Worm (Caenorhabditis elegans) whole organism, L4 larva: ENCODE data around the gene ZK1236.1.
A peak's percentile ranks its signal among the peaks of the same experiment; 100 is the strongest.

Experiments used
- D1046.2 ChIP-seq: fragments of 200-800 bp; sonication (Bioruptor generic); IDR thresholded peaks from 2 replicates; pipeline ENCODE4 v1.3.6; 2022; ENCODE audit warnings: missing genetic modification characterization, missing compliant biosample characterization
- F37D6.2 ChIP-seq: sonication (generic microtip); optimal IDR thresholded peaks from 2 replicates; lab custom pipeline; 2016; ENCODE audit warnings: mild to moderate bottlenecking, missing genetic modification characterization, missing compliant biosample characterization
- F44E2.7 ChIP-seq: fragments of 200-800 bp; sonication (Bioruptor generic); IDR thresholded peaks from 2 replicates; pipeline ENCODE4 v2.1.2; 2022; ENCODE audit warnings: missing genetic modification characterization, missing compliant biosample characterization
- F49E8.2 ChIP-seq: sonication (generic microtip); optimal IDR thresholded peaks from 2 replicates; lab custom pipeline; 2016; ENCODE audit warnings: missing compliant biosample characterization, mild to moderate bottlenecking, missing genetic modification characterization, borderline replicate concordance
- T20F7.1 ChIP-seq: fragments of 200-800 bp; sonication (Bioruptor generic); optimal IDR thresholded peaks from 2 replicates; lab custom pipeline; 2018; ENCODE audit warnings: mild to moderate bottlenecking, missing genetic modification characterization, missing compliant biosample characterization
- ZK337.2 ChIP-seq: fragments of 200-800 bp; sonication (Bioruptor generic); IDR thresholded peaks from 2 replicates; pipeline ENCODE4 v1.3.6; 2022; ENCODE audit warnings: missing genetic modification reagents, missing genetic modification characterization, missing compliant biosample characterization
- ZK546.5 ChIP-seq, 2 experiments: sonication (generic microtip); optimal IDR thresholded peaks; 2 replicates each; lab custom pipeline; 2017; ENCODE audit warnings: missing biosample characterization in 2 of 2, missing genetic modification characterization in 2 of 2
- aly-2 ChIP-seq: sonication (generic microtip); optimal IDR thresholded peaks from 2 replicates; lab custom pipeline; 2018; ENCODE audit warnings: missing biosample characterization, missing genetic modification characterization
- attf-4 ChIP-seq: sonication (generic microtip); optimal IDR thresholded peaks from 3 replicates; lab custom pipeline; 2017; ENCODE audit warnings: missing biosample characterization, missing genetic modification characterization
- ceh-28 ChIP-seq: fragments of 150-350 bp; optimal IDR thresholded peaks from 2 replicates; lab custom pipeline; 2014; ENCODE audit warnings: missing biosample characterization, missing genetic modification reagents, missing genetic modification characterization
- ceh-32 ChIP-seq: sonication (generic microtip); optimal IDR thresholded peaks from 2 replicates; lab custom pipeline; 2016; ENCODE audit warnings: mild to moderate bottlenecking, missing genetic modification characterization, missing compliant biosample characterization; ENCODE audit not compliant: poor library complexity
- ceh-44 ChIP-seq: fragments of 200-800 bp; sonication (Bioruptor generic); IDR thresholded peaks from 2 replicates; pipeline ENCODE4 v1.3.6; 2022; ENCODE audit warnings: missing genetic modification reagents, missing genetic modification characterization, missing compliant biosample characterization
- ceh-62 ChIP-seq: sonication (generic microtip); optimal IDR thresholded peaks from 2 replicates; lab custom pipeline; 2017; ENCODE audit warnings: missing biosample characterization, missing genetic modification characterization
- ceh-82 ChIP-seq: sonication (generic microtip); optimal IDR thresholded peaks from 2 replicates; lab custom pipeline; 2017; ENCODE audit warnings: missing biosample characterization, missing genetic modification characterization
- cey-2 ChIP-seq: sonication (generic microtip); optimal IDR thresholded peaks from 3 replicates; lab custom pipeline; 2017; ENCODE audit warnings: missing genetic modification characterization, mild to moderate bottlenecking, missing compliant biosample characterization, antibody characterized with exemption, borderline replicate concordance; ENCODE audit not compliant: insufficient read depth
- ctbp-1 ChIP-seq: fragments of 200-800 bp; sonication (Bioruptor generic); IDR thresholded peaks from 2 replicates; pipeline ENCODE4 v1.3.6; 2022; ENCODE audit warnings: missing genetic modification reagents, missing genetic modification characterization, missing compliant biosample characterization
- daf-12 ChIP-seq: fragments of 150-350 bp; optimal IDR thresholded peaks from 2 replicates; lab custom pipeline; 2014; ENCODE audit warnings: missing biosample characterization, missing genetic modification reagents, missing genetic modification characterization
- dve-1 ChIP-seq: sonication (generic microtip); optimal IDR thresholded peaks from 2 replicates; lab custom pipeline; 2017; ENCODE audit warnings: antibody characterized with exemption, mild to moderate bottlenecking, missing genetic modification characterization, missing compliant biosample characterization; ENCODE audit not compliant: insufficient read depth
- fkh-10 ChIP-seq: fragments of 150-350 bp; optimal IDR thresholded peaks from 2 replicates; lab custom pipeline; 2014; ENCODE audit warnings: missing biosample characterization, missing genetic modification reagents, missing genetic modification characterization
- gei-8 ChIP-seq: fragments of 200-800 bp; sonication (Bioruptor generic); optimal IDR thresholded peaks from 2 replicates; lab custom pipeline; 2018; ENCODE audit warnings: mild to moderate bottlenecking, missing genetic modification characterization, missing compliant biosample characterization
- hlh-11 ChIP-seq: fragments of 200-800 bp; sonication (Bioruptor generic); optimal IDR thresholded peaks from 2 replicates; lab custom pipeline; 2018; ENCODE audit warnings: mild to moderate bottlenecking, missing genetic modification characterization, missing compliant biosample characterization
- hmg-1.1 ChIP-seq: fragments of 200-800 bp; sonication (Bioruptor generic); IDR thresholded peaks from 2 replicates; pipeline ENCODE4 v1.3.6; 2022; ENCODE audit warnings: missing genetic modification reagents, missing genetic modification characterization, missing compliant biosample characterization
- lin-13 ChIP-seq: fragments of 150-350 bp; optimal IDR thresholded peaks from 2 replicates; lab custom pipeline; 2014; ENCODE audit warnings: missing biosample characterization, missing genetic modification reagents, missing genetic modification characterization
- lin-29 ChIP-seq: fragments of 200-800 bp; sonication (Bioruptor generic); IDR thresholded peaks from 2 replicates; pipeline ENCODE4 v1.3.6; 2022; ENCODE audit warnings: missing genetic modification reagents, missing genetic modification characterization, missing compliant biosample characterization
- lsy-2 ChIP-seq, 2 experiments: fragments of 150-350 bp in 1 of 2; sonication (generic microtip) in 1 of 2; optimal IDR thresholded peaks; 2 replicates each; lab custom pipeline; 2014 to 2017; ENCODE audit warnings: missing biosample characterization in 2 of 2, missing genetic modification characterization in 2 of 2
- madf-9 ChIP-seq: fragments of 200-800 bp; sonication (Bioruptor generic); conservative IDR thresholded peaks from 2 replicates; pipeline ENCODE4 v1.3.6; 2022; ENCODE audit warnings: missing genetic modification reagents, missing genetic modification characterization, missing compliant biosample characterization
- mdl-1 ChIP-seq, 2 experiments: fragments of 150-350 bp in 1 of 2; sonication (generic microtip) in 1 of 2; optimal IDR thresholded peaks; 2 replicates each; lab custom pipeline; 2014 to 2017; ENCODE audit warnings: missing biosample characterization in 2 of 2, missing genetic modification characterization in 2 of 2
- mdt-29 ChIP-seq: fragments of 200-800 bp; sonication (Bioruptor generic); IDR thresholded peaks from 2 replicates; pipeline ENCODE4 v1.3.6; 2022; ENCODE audit warnings: missing genetic modification reagents, missing genetic modification characterization, missing compliant biosample characterization
- mes-2 ChIP-seq: sonication (generic microtip); optimal IDR thresholded peaks from 2 replicates; lab custom pipeline; 2016; ENCODE audit warnings: missing genotype, mild to moderate bottlenecking, missing genetic modification characterization, missing compliant biosample characterization; ENCODE audit not compliant: poor library complexity, severe bottlenecking
- mxl-3 ChIP-seq: fragments of 200-800 bp; sonication (Bioruptor generic); optimal IDR thresholded peaks from 2 replicates; lab custom pipeline; 2018; ENCODE audit warnings: mild to moderate bottlenecking, missing genetic modification characterization, missing compliant biosample characterization
- nhr-10 ChIP-seq: fragments of 150-350 bp; optimal IDR thresholded peaks from 2 replicates; lab custom pipeline; 2014; ENCODE audit warnings: missing biosample characterization, missing genetic modification characterization
- nhr-237 ChIP-seq: sonication (generic microtip); optimal IDR thresholded peaks from 2 replicates; lab custom pipeline; 2017; ENCODE audit warnings: missing biosample characterization, missing genetic modification characterization
- nhr-28 ChIP-seq: fragments of 150-350 bp; optimal IDR thresholded peaks from 2 replicates; lab custom pipeline; 2014; ENCODE audit warnings: missing biosample characterization, missing genetic modification characterization
- nhr-42 ChIP-seq: fragments of 200-800 bp; sonication (Bioruptor generic); IDR thresholded peaks from 2 replicates; pipeline ENCODE4 v1.3.6; 2022; ENCODE audit warnings: missing genetic modification characterization, missing compliant biosample characterization
- nhr-76 ChIP-seq: fragments of 150-350 bp; optimal IDR thresholded peaks from 2 replicates; lab custom pipeline; 2014; ENCODE audit warnings: missing biosample characterization, missing genetic modification characterization
- php-3 ChIP-seq: fragments of 200-800 bp; sonication (Bioruptor generic); IDR thresholded peaks from 2 replicates; pipeline ENCODE4 v1.3.6; 2022; ENCODE audit warnings: missing genetic modification reagents, missing genetic modification characterization, missing compliant biosample characterization
- rbr-2 ChIP-seq: sonication (generic microtip); optimal IDR thresholded peaks from 2 replicates; lab custom pipeline; 2016; ENCODE audit warnings: missing genotype, missing genetic modification characterization, missing compliant biosample characterization
- sdz-12 ChIP-seq: fragments of 200-800 bp; sonication (Bioruptor generic); optimal IDR thresholded peaks from 2 replicates; lab custom pipeline; 2018; ENCODE audit warnings: mild to moderate bottlenecking, missing genetic modification characterization, missing compliant biosample characterization
- set-16 ChIP-seq: fragments of 200-800 bp; sonication (Bioruptor generic); IDR thresholded peaks from 2 replicates; pipeline ENCODE4 v1.3.6; 2022; ENCODE audit warnings: missing genetic modification reagents, missing genetic modification characterization, missing compliant biosample characterization
- skn-1 ChIP-seq: fragments of 150-350 bp; optimal IDR thresholded peaks from 2 replicates; lab custom pipeline; 2014; ENCODE audit warnings: missing biosample characterization, missing genetic modification characterization
- snpc-1.2 ChIP-seq: fragments of 200-800 bp; sonication (Bioruptor generic); IDR thresholded peaks from 2 replicates; pipeline ENCODE4 v1.3.6; 2022; ENCODE audit warnings: missing genetic modification reagents, missing genetic modification characterization, missing compliant biosample characterization
- spr-1 ChIP-seq: sonication (generic microtip); optimal IDR thresholded peaks from 2 replicates; lab custom pipeline; 2016; ENCODE audit warnings: mild to moderate bottlenecking, missing genetic modification characterization, missing compliant biosample characterization
- unc-130 ChIP-seq: sonication (generic microtip); optimal IDR thresholded peaks from 2 replicates; lab custom pipeline; 2016; ENCODE audit warnings: missing genetic modification reagents, missing genetic modification characterization, missing compliant biosample characterization
- unc-39 ChIP-seq: sonication (generic microtip); optimal IDR thresholded peaks from 2 replicates; lab custom pipeline; 2017; ENCODE audit warnings: missing biosample characterization, missing genetic modification characterization
- vab-7 ChIP-seq: fragments of 200-800 bp; sonication (Bioruptor generic); IDR thresholded peaks from 2 replicates; pipeline ENCODE4 v1.3.6; 2022; ENCODE audit warnings: missing genetic modification reagents, missing genetic modification characterization, missing compliant biosample characterization
- zfp-2 ChIP-seq: sonication (generic microtip); optimal IDR thresholded peaks from 2 replicates; lab custom pipeline; 2016; ENCODE audit warnings: mild to moderate bottlenecking, missing genetic modification characterization, missing compliant biosample characterization
- zfp-3 ChIP-seq: fragments of 200-800 bp; sonication (Bioruptor generic); conservative IDR thresholded peaks from 2 replicates; pipeline ENCODE4 v1.3.6; 2022; ENCODE audit warnings: missing genetic modification reagents, missing genetic modification characterization, missing compliant biosample characterization
- zip-11 ChIP-seq: fragments of 200-800 bp; sonication (Bioruptor generic); IDR thresholded peaks from 2 replicates; pipeline ENCODE4 v1.3.6; 2022; ENCODE audit warnings: missing genetic modification characterization, missing compliant biosample characterization
- ztf-11 ChIP-seq: fragments of 150-350 bp; optimal IDR thresholded peaks from 2 replicates; lab custom pipeline; 2014; ENCODE audit warnings: missing biosample characterization, missing genetic modification characterization
- ztf-7 ChIP-seq: fragments of 150-350 bp; optimal IDR thresholded peaks from 2 replicates; lab custom pipeline; 2014; ENCODE audit warnings: missing biosample characterization, missing genetic modification characterization

Gene ZK1236.1

ce11 chrIII:8417192-8417967, 11.7 kb upstream of the ZK1236.1 start (continued):
- TF ChIP-seq sdz-12 (GFP tag; lab: Kevin White, UChicago): no peak
- TF ChIP-seq lin-29: no peak
- TF ChIP-seq nhr-237: no peak
- no peak for TF ChIP-seq ZK337.2 (GFP tag; lab: Robert Waterston, UW)
- TF ChIP-seq ceh-44 (GFP tag; lab: Robert Waterston, UW): no peak
- TF ChIP-seq lsy-2 (tag; optimal IDR thresholded peaks at IDR 0.05; lab: Kevin White, UChicago): peak; percentile 97 to 98
- TF ChIP-seq ctbp-1 (GFP tag; lab: Robert Waterston, UW): peak; percentile 89
- peak; percentile 97 for TF ChIP-seq rbr-2
- TF ChIP-seq fkh-10 (GFP tag; lab: Kevin White, UChicago): peak; percentile 54
- TF ChIP-seq T20F7.1 (GFP tag; lab: Kevin White, UChicago): peak; percentile 88
- peak; percentile 69 for TF ChIP-seq nhr-28 (tag; lab: Kevin White, UChicago)
- peak; percentile 39; the same call in 1 of the 2 replicates for TF ChIP-seq nhr-42 (GFP tag; lab: Robert Waterston, UW)
- no peak for TF ChIP-seq ceh-82
- TF ChIP-seq dve-1 (tag; lab: Kevin White, UChicago): peak; percentile 95
- peak; percentile 50 for TF ChIP-seq zfp-2 (tag; lab: Kevin White, UChicago)
- no peak for TF ChIP-seq zip-11 (GFP tag; lab: Robert Waterston, UW)
- peak; percentile 86 for TF ChIP-seq ceh-28 (tag; lab: Kevin White, UChicago)
- peak; percentile 54 for TF ChIP-seq set-16 (GFP tag; lab: Robert Waterston, UW)
- peak; percentile 62 to 81 for TF ChIP-seq mdl-1 (tag; optimal IDR thresholded peaks at IDR 0.05; lab: Kevin White, UChicago)
- TF ChIP-seq hmg-1.1 (GFP tag; lab: Robert Waterston, UW): peak; percentile 94
- TF ChIP-seq mdt-29 (GFP tag; lab: Robert Waterston, UW): no peak
- TF ChIP-seq lin-13 (GFP tag; lab: Kevin White, UChicago): peak; percentile 67
- TF ChIP-seq cey-2 (tag; lab: Kevin White, UChicago): no peak
- peak; percentile 43 for TF ChIP-seq mes-2 (tag; lab: Kevin White, UChicago)
- no peak for TF ChIP-seq skn-1
- TF ChIP-seq daf-12 (tag; lab: Kevin White, UChicago): no peak
- no peak for TF ChIP-seq D1046.2
- peak; percentile 24 for TF ChIP-seq nhr-76 (tag; lab: Kevin White, UChicago)
- TF ChIP-seq F44E2.7 (GFP tag; lab: Robert Waterston, UW): no peak
- peak; percentile 77 for TF ChIP-seq php-3 (GFP tag; lab: Robert Waterston, UW)
- TF ChIP-seq F37D6.2 (tag; lab: Kevin White, UChicago): peak; percentile 89
- no peak for TF ChIP-seq unc-39 (tag; lab: Kevin White, UChicago)
- TF ChIP-seq madf-9 (GFP tag; lab: Robert Waterston, UW): peak; percentile 71
- no peak for TF ChIP-seq ztf-11 (tag; lab: Kevin White, UChicago)
- peak in 1 of 2 experiments; percentile 57 for TF ChIP-seq ZK546.5 (tag; optimal IDR thresholded peaks at IDR 0.05; lab: Kevin White, UChicago)
- peak; percentile 70 for TF ChIP-seq mxl-3 (GFP tag; lab: Kevin White, UChicago)
- peak; percentile 71 for TF ChIP-seq ceh-32 (tag; lab: Kevin White, UChicago)
- no peak for TF ChIP-seq zfp-3 (GFP tag; lab: Robert Waterston, UW)
- TF ChIP-seq vab-7: peak; percentile 34; the same call in 1 of the 2 replicates
- TF ChIP-seq hlh-11 (tag; lab: Kevin White, UChicago): peak; percentile 94
- no peak for TF ChIP-seq snpc-1.2 (GFP tag; lab: Robert Waterston, UW)
- no peak for TF ChIP-seq ceh-62 (tag; lab: Kevin White, UChicago)
- TF ChIP-seq F49E8.2 (tag; lab: Kevin White, UChicago): no peak
- peak; percentile 34 for TF ChIP-seq gei-8
- peak; percentile 34 for TF ChIP-seq ztf-7 (tag; lab: Kevin White, UChicago)
- peak; percentile 53 for TF ChIP-seq attf-4 (tag; lab: Kevin White, UChicago)
- TF ChIP-seq spr-1 (tag; lab: Kevin White, UChicago): peak; percentile 83
- no peak for TF ChIP-seq aly-2 (tag; lab: Kevin White, UChicago)
- TF ChIP-seq unc-130 (GFP tag; lab: Kevin White, UChicago): no peak
- no peak for TF ChIP-seq nhr-10 (tag; lab: Kevin White, UChicago)
